Fruit fly (Drosophila melanogaster): ENCODE results near the gene Msp300.

dm6 chr2L:5252399-5253030, 151.8 kb downstream of the Msp300 start:
- TF ChIP-seq CTCF (optimal IDR thresholded peaks at IDR 0.05) (no peak), CG8478 (optimal IDR thresholded peaks at IDR 0.05) (no peak)

All from S2 (cell line).